Worm (Caenorhabditis elegans) whole organism, L4 larva: ENCODE results near the gene cdk-12.
A peak's percentile ranks its signal among the peaks of the same experiment; 100 is the strongest.

Source experiments
- T20F7.1 ChIP-seq: fragments of 200-800 bp; sonication (Bioruptor generic); optimal IDR thresholded peaks from 2 replicates; lab custom pipeline; 2018; ENCODE audit warnings: mild to moderate bottlenecking, missing genetic modification characterization, missing compliant biosample characterization
- ZK337.2 ChIP-seq: fragments of 200-800 bp; sonication (Bioruptor generic); IDR thresholded peaks from 2 replicates; pipeline ENCODE4 v1.3.6; 2022; ENCODE audit warnings: missing genetic modification reagents, missing genetic modification characterization, missing compliant biosample characterization
- aha-1 ChIP-seq: fragments of 150-350 bp; peaks from one replicate; lab custom pipeline; 2014; ENCODE audit warnings: missing biosample characterization, missing genetic modification characterization
- ama-1 ChIP-seq: fragments of 150-350 bp; optimal IDR thresholded peaks from 2 replicates; lab custom pipeline; 2014; ENCODE audit warnings: inconsistent platforms, mixed read lengths
- ceh-28 ChIP-seq: fragments of 150-350 bp; optimal IDR thresholded peaks from 2 replicates; lab custom pipeline; 2014; ENCODE audit warnings: missing biosample characterization, missing genetic modification reagents, missing genetic modification characterization
- cey-2 ChIP-seq: sonication (generic microtip); optimal IDR thresholded peaks from 3 replicates; lab custom pipeline; 2017; ENCODE audit warnings: missing genetic modification characterization, mild to moderate bottlenecking, missing compliant biosample characterization, antibody characterized with exemption, borderline replicate concordance; ENCODE audit not compliant: insufficient read depth
- daf-16 ChIP-seq, 3 experiments: sonication (generic microtip); optimal IDR thresholded peaks; 2 replicates each; lab custom pipeline; 2016 to 2017; ENCODE audit warnings: missing genetic modification characterization in 3 of 3, missing genetic modification reagents in 3 of 3, mild to moderate bottlenecking in 2 of 3, missing compliant biosample characterization in 2 of 3, missing biosample characterization in 1 of 3, moderate library complexity in 1 of 3
- daf-8 ChIP-seq: fragments of 200-800 bp; sonication (Bioruptor generic); IDR thresholded peaks from 2 replicates; pipeline ENCODE4 v1.3.6; 2022; ENCODE audit warnings: missing genetic modification characterization, missing compliant biosample characterization
- dmd-8 ChIP-seq: fragments of 200-800 bp; sonication (Bioruptor generic); IDR thresholded peaks from 2 replicates; pipeline ENCODE4 v1.3.6; 2022; ENCODE audit warnings: missing genetic modification characterization, missing compliant biosample characterization
- dmd-9 ChIP-seq: fragments of 200-800 bp; sonication (Bioruptor generic); IDR thresholded peaks from 2 replicates; pipeline ENCODE4 v1.3.6; 2022; ENCODE audit warnings: missing genetic modification reagents, missing genetic modification characterization, missing compliant biosample characterization
- dpl-1 ChIP-seq: fragments of 150-350 bp; optimal IDR thresholded peaks from 2 replicates; lab custom pipeline; 2014; ENCODE audit warnings: missing biosample characterization, missing genetic modification reagents, missing genetic modification characterization
- fkh-10 ChIP-seq: fragments of 150-350 bp; optimal IDR thresholded peaks from 2 replicates; lab custom pipeline; 2014; ENCODE audit warnings: missing biosample characterization, missing genetic modification reagents, missing genetic modification characterization
- hif-1 ChIP-seq, 2 experiments: sonication (generic microtip); optimal IDR thresholded peaks; 2 replicates each; lab custom pipeline; 2016 to 2017; ENCODE audit warnings: missing compliant biosample characterization in 2 of 2, missing genetic modification characterization in 2 of 2, missing genetic modification reagents in 2 of 2, missing genotype in 2 of 2, mild to moderate bottlenecking in 1 of 2
- hlh-30 ChIP-seq: sonication (generic microtip); optimal IDR thresholded peaks from 2 replicates; lab custom pipeline; 2017; ENCODE audit warnings: antibody characterized with exemption, mild to moderate bottlenecking, missing genetic modification characterization, missing compliant biosample characterization; ENCODE audit not compliant: insufficient read depth
- lin-29 ChIP-seq: fragments of 200-800 bp; sonication (Bioruptor generic); IDR thresholded peaks from 2 replicates; pipeline ENCODE4 v1.3.6; 2022; ENCODE audit warnings: missing genetic modification reagents, missing genetic modification characterization, missing compliant biosample characterization
- lin-38 ChIP-seq: fragments of 200-800 bp; sonication (Bioruptor generic); IDR thresholded peaks from 2 replicates; pipeline ENCODE4 v1.3.6; 2022; ENCODE audit warnings: missing genetic modification reagents, missing genetic modification characterization, missing compliant biosample characterization
- lsy-2 ChIP-seq, 2 experiments: fragments of 150-350 bp in 1 of 2; sonication (generic microtip) in 1 of 2; optimal IDR thresholded peaks; 2 replicates each; lab custom pipeline; 2014 to 2017; ENCODE audit warnings: missing biosample characterization in 2 of 2, missing genetic modification characterization in 2 of 2
- madf-5 ChIP-seq, 2 experiments: fragments of 200-800 bp; sonication (Bioruptor generic); IDR thresholded peaks; 2 replicates each; pipeline ENCODE4 v1.3.6; 2022; ENCODE audit warnings: missing compliant biosample characterization in 2 of 2, missing genetic modification characterization in 2 of 2
- mdl-1 ChIP-seq, 2 experiments: fragments of 150-350 bp in 1 of 2; sonication (generic microtip) in 1 of 2; optimal IDR thresholded peaks; 2 replicates each; lab custom pipeline; 2014 to 2017; ENCODE audit warnings: missing biosample characterization in 2 of 2, missing genetic modification characterization in 2 of 2
- mep-1 ChIP-seq: fragments of 150-350 bp; sonication (generic microtip); optimal IDR thresholded peaks from 3 replicates; lab custom pipeline; 2014; ENCODE audit warnings: missing biosample characterization, missing genetic modification characterization
- mes-2 ChIP-seq: sonication (generic microtip); optimal IDR thresholded peaks from 2 replicates; lab custom pipeline; 2016; ENCODE audit warnings: missing genotype, mild to moderate bottlenecking, missing genetic modification characterization, missing compliant biosample characterization; ENCODE audit not compliant: poor library complexity, severe bottlenecking
- mxl-2 ChIP-seq: fragments of 200-800 bp; sonication (Bioruptor generic); conservative IDR thresholded peaks from 2 replicates; pipeline ENCODE4 v1.3.6; 2022; ENCODE audit warnings: missing genetic modification reagents, missing genetic modification characterization, missing compliant biosample characterization
- mxl-3 ChIP-seq: fragments of 200-800 bp; sonication (Bioruptor generic); optimal IDR thresholded peaks from 2 replicates; lab custom pipeline; 2018; ENCODE audit warnings: mild to moderate bottlenecking, missing genetic modification characterization, missing compliant biosample characterization
- nhr-102 ChIP-seq: sonication (generic microtip); optimal IDR thresholded peaks from 2 replicates; lab custom pipeline; 2016; ENCODE audit warnings: mild to moderate bottlenecking, missing genetic modification characterization, moderate library complexity, missing compliant biosample characterization
- nhr-25 ChIP-seq: sonication (generic microtip); optimal IDR thresholded peaks from 2 replicates; lab custom pipeline; 2017; ENCODE audit warnings: missing genetic modification characterization, mild to moderate bottlenecking, missing compliant biosample characterization, antibody characterized with exemption, moderate library complexity, borderline replicate concordance; ENCODE audit not compliant: insufficient read depth
- nhr-28 ChIP-seq: fragments of 150-350 bp; optimal IDR thresholded peaks from 2 replicates; lab custom pipeline; 2014; ENCODE audit warnings: missing biosample characterization, missing genetic modification characterization
- nhr-42 ChIP-seq: fragments of 200-800 bp; sonication (Bioruptor generic); IDR thresholded peaks from 2 replicates; pipeline ENCODE4 v1.3.6; 2022; ENCODE audit warnings: missing genetic modification characterization, missing compliant biosample characterization
- pqm-1 ChIP-seq: sonication (generic microtip); optimal IDR thresholded peaks from 2 replicates; lab custom pipeline; 2017; ENCODE audit warnings: missing biosample characterization, missing genetic modification characterization
- set-16 ChIP-seq: fragments of 200-800 bp; sonication (Bioruptor generic); IDR thresholded peaks from 2 replicates; pipeline ENCODE4 v1.3.6; 2022; ENCODE audit warnings: missing genetic modification reagents, missing genetic modification characterization, missing compliant biosample characterization
- snpc-4 ChIP-seq: fragments of 150-350 bp; optimal IDR thresholded peaks from 2 replicates; lab custom pipeline; 2014; ENCODE audit warnings: missing biosample characterization, missing genetic modification characterization
- unc-130 ChIP-seq: sonication (generic microtip); optimal IDR thresholded peaks from 2 replicates; lab custom pipeline; 2016; ENCODE audit warnings: missing genetic modification reagents, missing genetic modification characterization, missing compliant biosample characterization
- unc-62 ChIP-seq, 3 experiments: fragments of 150-350 bp in 1 of 3; sonication (generic microtip); optimal IDR thresholded peaks in 2 of 3; peaks in 1 of 3; 1 replicate in 1 of 3; 2 replicates in 2 of 3; lab custom pipeline; 2014 to 2017; ENCODE audit warnings: missing biosample characterization in 3 of 3, missing genetic modification characterization in 3 of 3, missing genetic modification reagents in 3 of 3, missing genotype in 1 of 3
- ztf-11 ChIP-seq: fragments of 150-350 bp; optimal IDR thresholded peaks from 2 replicates; lab custom pipeline; 2014; ENCODE audit warnings: missing biosample characterization, missing genetic modification characterization

cdk-12 gene

DNA sequence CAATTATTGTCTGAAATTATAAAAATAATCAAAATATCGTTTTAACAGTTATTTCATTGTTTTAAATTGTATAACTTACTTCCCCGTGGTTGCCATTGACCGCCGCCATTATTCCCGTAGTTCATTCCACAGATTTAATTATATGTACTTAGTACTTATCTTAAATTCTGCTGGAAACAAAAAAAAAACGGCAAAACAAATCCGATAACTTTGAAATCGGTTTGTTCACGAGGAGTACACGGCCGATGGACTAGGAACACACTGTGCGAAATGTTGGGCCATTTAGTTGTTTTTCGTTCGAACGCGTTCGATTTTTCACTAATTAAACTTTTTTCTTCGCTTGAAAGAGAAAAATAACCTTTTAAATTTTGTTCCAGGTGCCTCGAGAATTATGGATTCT is 10.3 kb downstream of the cdk-12 start, which contains the start of the genes B0285.3 and lcmt-1:
Gene B0285.3 (minus strand): TSS at position 267 of the 400 bp plus-strand sequence.
Gene lcmt-1 (plus strand): TSS at position 377 of the 400 bp plus-strand sequence.
- TF ChIP-seq mdl-1 (tag; optimal IDR thresholded peaks at IDR 0.05; lab: Kevin White, UChicago): no peak
- peak; percentile 55 for TF ChIP-seq dpl-1 (GFP tag; lab: Kevin White, UChicago)
- TF ChIP-seq unc-62 (GFP tag; optimal IDR thresholded peaks at IDR 0.05 in 1 of 2; lab: Kevin White, UChicago): peak in 1 of 2 experiments; percentile 84
- TF ChIP-seq unc-62 (tag; optimal IDR thresholded peaks at IDR 0.05; lab: Kevin White, UChicago): no peak
- peak in 1 of 2 experiments; percentile 66 for TF ChIP-seq lsy-2 (tag; optimal IDR thresholded peaks at IDR 0.05; lab: Kevin White, UChicago)
- peak in 1 of 2 experiments; percentile 70 for TF ChIP-seq hif-1 (tag; optimal IDR thresholded peaks at IDR 0.05; lab: Kevin White, UChicago)
- TF ChIP-seq aha-1 (tag; lab: Kevin White, UChicago): peak; percentile 72
- peak; percentile 72 for TF ChIP-seq unc-130 (GFP tag; lab: Kevin White, UChicago)
- peak; percentile 94 for TF ChIP-seq mes-2 (tag; lab: Kevin White, UChicago)
- no peak for TF ChIP-seq snpc-4 (tag; lab: Kevin White, UChicago)
- TF ChIP-seq ZK337.2 (GFP tag; lab: Robert Waterston, UW): peak; percentile 60; the same call in 1 of the 2 replicates
- TF ChIP-seq lin-38 (GFP tag; lab: Robert Waterston, UW): no peak
- TF ChIP-seq, all 104 proteins: peak for 8

DNA sequence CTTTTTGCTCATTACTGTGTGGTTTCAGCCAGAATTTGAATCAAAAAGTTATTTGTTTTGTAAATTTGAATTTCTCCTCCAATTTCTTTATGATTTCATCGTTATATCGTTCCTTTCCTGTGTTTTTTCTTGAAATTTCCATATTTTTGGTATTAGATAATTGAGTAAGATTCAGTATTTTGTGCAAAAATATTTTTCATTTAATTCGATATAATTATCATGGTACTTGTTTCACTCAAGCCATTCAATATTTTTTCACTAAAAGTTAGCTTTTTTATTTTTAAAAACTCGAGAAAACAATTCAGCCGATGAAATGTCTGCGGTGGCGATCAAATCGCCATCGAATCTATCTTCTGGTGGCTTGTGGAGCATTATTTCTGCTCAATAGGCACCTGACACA is 12.2 kb downstream of the cdk-12 start, which contains the start of gene hse-5:
Gene hse-5 (plus strand): TSS at position 301 of the 400 bp plus-strand sequence.
- TF ChIP-seq mep-1 (tag; lab: Kevin White, UChicago): no peak
- TF ChIP-seq lin-29 (GFP tag; lab: Robert Waterston, UW): no peak
- TF ChIP-seq aha-1 (tag; lab: Kevin White, UChicago): no peak
- TF ChIP-seq nhr-42 (GFP tag; lab: Robert Waterston, UW): no peak
- no peak for TF ChIP-seq madf-5 (GFP tag; IDR thresholded peaks at IDR 0.05; lab: Robert Waterston, UW)
- no peak for TF ChIP-seq ama-1 (lab: Kevin White, UChicago)
- no peak for TF ChIP-seq T20F7.1 (GFP tag; lab: Kevin White, UChicago)
- no peak for TF ChIP-seq cey-2 (tag; lab: Kevin White, UChicago)
- TF ChIP-seq, all 104 proteins: peak for 0

DNA sequence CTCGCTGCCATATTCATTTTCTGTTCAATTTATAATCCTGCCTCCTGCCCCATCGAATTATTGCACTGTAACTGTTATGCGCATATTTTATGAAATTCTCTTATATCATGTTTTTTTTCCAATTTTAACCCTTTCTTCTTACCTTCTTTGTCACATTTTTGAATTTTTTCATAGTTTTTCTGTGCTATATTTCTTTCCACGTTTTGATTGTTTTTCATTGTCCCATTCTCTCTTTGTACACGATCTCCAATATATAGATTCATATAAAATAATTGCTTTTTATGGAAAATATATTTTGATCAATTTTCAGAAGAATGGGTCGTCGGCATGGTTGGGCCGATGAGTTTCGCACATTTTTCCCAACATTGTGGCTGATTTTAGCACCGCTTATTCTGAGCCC is 17.0 kb downstream of the cdk-12 start, which contains the start of gene B0285.6:
Gene B0285.6 (plus strand): TSS at position 301 of the 400 bp plus-strand sequence.
- no peak for TF ChIP-seq dmd-8 (GFP tag; lab: Robert Waterston, UW)
- TF ChIP-seq mxl-3 (GFP tag; lab: Kevin White, UChicago): no peak
- no peak for TF ChIP-seq fkh-10
- no peak for TF ChIP-seq nhr-28
- no peak for TF ChIP-seq hif-1 (tag; optimal IDR thresholded peaks at IDR 0.05; lab: Kevin White, UChicago)
- no peak for TF ChIP-seq daf-8
- TF ChIP-seq hlh-30 (tag; lab: Kevin White, UChicago): no peak
- no peak for TF ChIP-seq dmd-9 (GFP tag; lab: Robert Waterston, UW)
- TF ChIP-seq pqm-1 (tag; lab: Kevin White, UChicago): no peak
- TF ChIP-seq nhr-25 (tag; lab: Kevin White, UChicago): no peak
- no peak for TF ChIP-seq unc-62 (GFP tag; optimal IDR thresholded peaks at IDR 0.05 in 1 of 2; lab: Kevin White, UChicago)
- TF ChIP-seq unc-62 (tag; optimal IDR thresholded peaks at IDR 0.05; lab: Kevin White, UChicago): no peak

ce11 chrIII:4356384-4356783 is 23.6 kb downstream of the cdk-12 start, which contains the start of gene mnp-1:
Gene mnp-1 (plus strand): TSS chrIII:4356594.
- TF ChIP-seq mep-1 (tag; lab: Kevin White, UChicago): no peak
- peak; percentile 65 for TF ChIP-seq set-16 (GFP tag; lab: Robert Waterston, UW)

ce11 chrIII:4357438-4357837 is 24.6 kb downstream of the cdk-12 start:
- TF ChIP-seq nhr-102: no peak
- TF ChIP-seq ceh-28 (tag; lab: Kevin White, UChicago): no peak
- peak; percentile 72 for TF ChIP-seq pqm-1 (tag; lab: Kevin White, UChicago)
- peak; percentile 14 for TF ChIP-seq mxl-3 (GFP tag; lab: Kevin White, UChicago)
- no peak for TF ChIP-seq T20F7.1 (GFP tag; lab: Kevin White, UChicago)
- no peak for TF ChIP-seq ztf-11 (tag; lab: Kevin White, UChicago)
- no peak for TF ChIP-seq daf-16 (GFP tag; optimal IDR thresholded peaks at IDR 0.05; lab: Kevin White, UChicago)
- no peak for TF ChIP-seq daf-16 (tag; optimal IDR thresholded peaks at IDR 0.05; lab: Kevin White, UChicago)
- TF ChIP-seq mxl-2 (GFP tag; lab: Robert Waterston, UW): no peak
